Worm (Caenorhabditis elegans): Measurements from ENCODE around the gene mfsd-13.2.

mfsd-13.2 gene

DNA sequence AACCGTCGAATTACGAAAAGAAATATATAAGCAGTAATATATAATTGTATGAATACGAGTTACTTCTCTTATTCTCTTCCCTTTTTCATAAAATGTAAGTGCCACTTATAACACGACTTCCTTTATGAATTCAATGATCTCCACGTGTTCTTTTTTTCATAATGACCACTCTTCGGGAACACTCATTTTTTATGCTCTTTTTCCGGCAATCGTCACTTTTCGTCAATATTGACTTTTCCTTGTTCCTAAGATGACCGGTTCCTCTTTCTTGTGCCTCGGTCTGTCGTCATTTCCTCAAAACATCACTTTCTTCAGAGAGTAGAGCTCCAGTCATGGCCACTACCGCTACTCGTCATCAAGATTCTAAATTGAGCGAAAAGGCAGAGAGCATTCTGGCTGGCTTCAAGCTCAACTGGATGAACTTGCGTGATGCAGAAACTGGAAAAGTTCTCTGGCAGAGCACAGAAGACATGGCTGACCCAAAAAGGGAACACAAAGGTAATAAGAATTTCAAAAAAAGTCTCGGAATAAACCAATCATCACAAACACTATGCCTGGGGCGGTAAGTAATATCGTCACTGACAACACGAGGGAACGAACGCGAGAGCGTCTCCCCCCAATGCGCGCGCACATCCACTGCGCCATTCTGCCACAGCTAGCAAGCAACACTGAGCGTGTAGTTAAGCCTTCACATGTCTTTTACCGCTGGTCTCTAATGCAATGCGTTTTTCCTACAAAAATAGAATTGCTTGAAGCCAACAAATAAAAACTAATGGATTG lies 18.0 kb upstream of the mfsd-13.2 start, which contains the start of gene pdl-1 (continued):
- TF ChIP-seq D2030.7 (GFP tag; IDR thresholded peaks at IDR 0.05) (peak; percentile 78), hrde-1 (tag; optimal IDR thresholded peaks at IDR 0.05; ENCODE audit: borderline replicate concordance) (peak; percentile 83), Y67H2A.10 (GFP tag; conservative IDR thresholded peaks at IDR 0.05) (no peak), bed-2 (GFP tag; IDR thresholded peaks at IDR 0.05) (no peak), pbrm-1 (GFP tag; IDR thresholded peaks at IDR 0.05) (peak; percentile 88), nhr-120 (GFP tag; IDR thresholded peaks at IDR 0.05) (0 out of 2 replicates have a peak, but pooled peaks have one; percentile 37), B0261.1 (tag; optimal IDR thresholded peaks at IDR 0.05) (peak; percentile 86), athp-1 (tag; optimal IDR thresholded peaks at IDR 0.05) (peak; percentile 84), let-526 (GFP tag; IDR thresholded peaks at IDR 0.05) (peak; percentile 39; the same call in 1 of the 2 replicates), rcor-1 (GFP tag; IDR thresholded peaks at IDR 0.05) (peak; percentile 67), let-607 (tag; optimal IDR thresholded peaks at IDR 0.05) (peak; percentile 28 to 30), lsy-27 (tag; optimal IDR thresholded peaks at IDR 0.05; ENCODE audit: borderline replicate concordance, insufficient read depth) (peak; percentile 52), F22D6.2 (tag; optimal IDR thresholded peaks at IDR 0.05) (peak; percentile 6), lin-35 (GFP tag; optimal IDR thresholded peaks at IDR 0.05) (peak in 1 of 3 experiments; percentile 66), unc-62 (GFP tag; optimal IDR thresholded peaks at IDR 0.05) (no peak), F57A8.1 (GFP tag; optimal IDR thresholded peaks at IDR 0.05) (peak; percentile 46), nhr-90 (tag; optimal IDR thresholded peaks at IDR 0.05) (peak; percentile 91), C17E4.6 (GFP tag; IDR thresholded peaks at IDR 0.05) (peak; percentile 63; the same call in 1 of the 2 replicates), rpc-1 (optimal IDR thresholded peaks at IDR 0.05) (peak; percentile 99), rpc-1 (tag; optimal IDR thresholded peaks at IDR 0.05) (peak; percentile 98), ztf-22 (GFP tag; optimal IDR thresholded peaks at IDR 0.05) (peak; percentile 44), ceh-58 (GFP tag; IDR thresholded peaks at IDR 0.05) (no peak), lir-1 (GFP tag; conservative IDR thresholded peaks at IDR 0.05) (peak; percentile 71; the same call in 1 of the 2 replicates), sdz-38 (tag; optimal IDR thresholded peaks at IDR 0.05) (no peak), mcd-1 (GFP tag; IDR thresholded peaks at IDR 0.05) (peak; percentile 66), unc-130 (GFP tag; optimal IDR thresholded peaks at IDR 0.05) (peak; percentile 64), hmg-1.2 (GFP tag; IDR thresholded peaks at IDR 0.05) (peak; percentile 78), F23B12.7 (tag; optimal IDR thresholded peaks at IDR 0.05; ENCODE audit: insufficient read depth) (peak; percentile 54), ztf-26 (tag; optimal IDR thresholded peaks at IDR 0.05) (peak; percentile 73), F33H1.4 (GFP tag; IDR thresholded peaks at IDR 0.05) (peak; percentile 47; the same call in 1 of the 2 replicates), fkh-3 (tag; optimal IDR thresholded peaks at IDR 0.05) (peak; percentile 71), ceh-91 (GFP tag; IDR thresholded peaks at IDR 0.05) (no peak), tbx-9 (tag; optimal IDR thresholded peaks at IDR 0.05; ENCODE audit: borderline replicate concordance) (peak; percentile 40), sea-2 (GFP tag; IDR thresholded peaks at IDR 0.05) (0 out of 2 replicates have a peak, but pooled peaks have one; percentile 80), akir-1 (GFP tag; optimal IDR thresholded peaks at IDR 0.05) (peak; percentile 73), sptf-2 (GFP tag; optimal IDR thresholded peaks at IDR 0.05) (peak; percentile 31), F57C9.4 (tag; optimal IDR thresholded peaks at IDR 0.05) (peak; percentile 65), attf-6 (GFP tag; IDR thresholded peaks at IDR 0.05) (no peak; the same call in none of the 2 replicates), somi-1 (GFP tag; optimal IDR thresholded peaks at IDR 0.05) (peak; percentile 76), F52B5.7 (tag; optimal IDR thresholded peaks at IDR 0.05) (peak; percentile 94), zim-3 (tag; optimal IDR thresholded peaks at IDR 0.05) (peak; percentile 86), madf-6 (GFP tag; IDR thresholded peaks at IDR 0.05) (peak; percentile 73; the same call in 1 of the 2 replicates), snpc-4 (GFP tag; optimal IDR thresholded peaks at IDR 0.05) (peak; percentile 53), snpc-4 (tag; optimal IDR thresholded peaks at IDR 0.05) (peak; percentile 67 to 83 (median 80)), aptf-2 (GFP tag; conservative IDR thresholded peaks at IDR 0.05) (peak; percentile 65), snpc-1.3 (tag; optimal IDR thresholded peaks at IDR 0.05; ENCODE audit: insufficient read depth) (peak; percentile 89)
